Worm (Caenorhabditis elegans) whole organism, L3 larva: ENCODE results near the gene mig-21.

ENCODE experiments used
- R02D3.7 ChIP-seq: fragments of 150-350 bp; optimal IDR thresholded peaks from 2 replicates; lab custom pipeline; 2014; ENCODE audit warnings: missing biosample characterization, missing genetic modification characterization
- ZK546.5 ChIP-seq: sonication (generic microtip); optimal IDR thresholded peaks from 2 replicates; lab custom pipeline; 2017; ENCODE audit warnings: missing biosample characterization, missing genetic modification characterization
- aly-2 ChIP-seq: fragments of 150-350 bp; optimal IDR thresholded peaks from 2 replicates; lab custom pipeline; 2014; ENCODE audit warnings: missing biosample characterization, missing genetic modification characterization
- ceh-16 ChIP-seq: sonication (generic microtip); optimal IDR thresholded peaks from 2 replicates; lab custom pipeline; 2017; ENCODE audit warnings: missing biosample characterization, missing genetic modification characterization
- ceh-28 ChIP-seq: fragments of 150-350 bp; optimal IDR thresholded peaks from 2 replicates; lab custom pipeline; 2014; ENCODE audit warnings: missing biosample characterization, missing genetic modification reagents, missing genetic modification characterization
- ceh-82 ChIP-seq: fragments of 150-350 bp; optimal IDR thresholded peaks from 2 replicates; lab custom pipeline; 2014; ENCODE audit warnings: missing biosample characterization, missing genetic modification characterization
- ceh-9 ChIP-seq: sonication (generic microtip); optimal IDR thresholded peaks from 2 replicates; lab custom pipeline; 2018; ENCODE audit warnings: missing biosample characterization, missing genetic modification characterization
- egl-27 ChIP-seq: sonication (generic microtip); optimal IDR thresholded peaks from 4 replicates; lab custom pipeline; 2017; ENCODE audit warnings: missing biosample characterization, missing genetic modification reagents, missing genetic modification characterization
- egl-5 ChIP-seq: fragments of 150-350 bp; optimal IDR thresholded peaks from 2 replicates; lab custom pipeline; 2017; ENCODE audit warnings: missing biosample characterization, missing genetic modification reagents, missing genetic modification characterization, inconsistent platforms
- elt-1 ChIP-seq: fragments of 150-350 bp; optimal IDR thresholded peaks from 2 replicates; lab custom pipeline; 2014; ENCODE audit warnings: missing biosample characterization, missing genetic modification characterization
- elt-2 ChIP-seq: sonication (generic microtip); optimal IDR thresholded peaks from 2 replicates; lab custom pipeline; 2016; ENCODE audit warnings: missing genetic modification reagents, mild to moderate bottlenecking, missing genetic modification characterization, missing compliant biosample characterization
- elt-3 ChIP-seq, 3 experiments: fragments of 150-350 bp in 1 of 3; sonication (generic microtip) in 2 of 3; optimal IDR thresholded peaks; 2 replicates in 2 of 3; 4 replicates in 1 of 3; lab custom pipeline; 2014 to 2017; ENCODE audit warnings: missing biosample characterization in 3 of 3, missing genetic modification characterization in 3 of 3
- eor-1 ChIP-seq, 2 experiments: fragments of 150-350 bp; optimal IDR thresholded peaks; 2 replicates each; lab custom pipeline; 2014 to 2018; ENCODE audit warnings: missing biosample characterization in 2 of 2, missing genetic modification characterization in 2 of 2
- fkh-10 ChIP-seq: sonication (generic microtip); optimal IDR thresholded peaks from 2 replicates; lab custom pipeline; 2017; ENCODE audit warnings: missing biosample characterization, missing genetic modification reagents, missing genetic modification characterization
- fkh-2 ChIP-seq: fragments of 150-350 bp; optimal IDR thresholded peaks from 2 replicates; lab custom pipeline; 2014; ENCODE audit warnings: missing biosample characterization, missing genetic modification reagents, missing genetic modification characterization
- fos-1 ChIP-seq: fragments of 150-350 bp; optimal IDR thresholded peaks from 2 replicates; lab custom pipeline; 2014; ENCODE audit warnings: missing biosample characterization, missing genetic modification characterization
- jun-1 ChIP-seq: fragments of 150-350 bp; optimal IDR thresholded peaks from 2 replicates; lab custom pipeline; 2014; ENCODE audit warnings: missing biosample characterization, missing genetic modification reagents, missing genetic modification characterization
- lin-15B ChIP-seq: fragments of 150-350 bp; optimal IDR thresholded peaks from 2 replicates; lab custom pipeline; 2014; ENCODE audit warnings: missing biosample characterization, missing genetic modification characterization
- lin-39 ChIP-seq: fragments of 150-350 bp; optimal IDR thresholded peaks from 2 replicates; lab custom pipeline; 2018; ENCODE audit warnings: missing biosample characterization, missing genetic modification reagents, missing genetic modification characterization
- lsy-12 ChIP-seq: sonication (generic microtip); optimal IDR thresholded peaks from 2 replicates; lab custom pipeline; 2016; ENCODE audit warnings: mild to moderate bottlenecking, missing genetic modification characterization, missing compliant biosample characterization
- mdl-1 ChIP-seq: fragments of 150-350 bp; optimal IDR thresholded peaks from 2 replicates; lab custom pipeline; 2014; ENCODE audit warnings: missing biosample characterization, missing genetic modification characterization
- mml-1 ChIP-seq: fragments of 150-350 bp; sonication (generic microtip); optimal IDR thresholded peaks from 3 replicates; lab custom pipeline; 2014; ENCODE audit warnings: missing biosample characterization, missing genetic modification characterization
- nfya-1 ChIP-seq: sonication (generic microtip); optimal IDR thresholded peaks from 2 replicates; lab custom pipeline; 2017; ENCODE audit warnings: missing genetic modification characterization, mild to moderate bottlenecking, missing compliant biosample characterization, antibody characterized with exemption, moderate library complexity; ENCODE audit not compliant: insufficient read depth
- nhr-12 ChIP-seq: fragments of 150-350 bp; optimal IDR thresholded peaks from 2 replicates; lab custom pipeline; 2014; ENCODE audit warnings: missing biosample characterization, missing genetic modification characterization
- nhr-23 ChIP-seq: fragments of 150-350 bp; optimal IDR thresholded peaks from 2 replicates; lab custom pipeline; 2014; ENCODE audit warnings: missing biosample characterization, missing genetic modification reagents, missing genetic modification characterization
- nhr-237 ChIP-seq: fragments of 150-350 bp; optimal IDR thresholded peaks from 2 replicates; lab custom pipeline; 2014; ENCODE audit warnings: missing biosample characterization, missing genetic modification characterization
- nhr-25 ChIP-seq: sonication (generic microtip); optimal IDR thresholded peaks from 2 replicates; lab custom pipeline; 2017; ENCODE audit warnings: missing biosample characterization, missing genetic modification characterization
- nhr-28 ChIP-seq: fragments of 150-350 bp; optimal IDR thresholded peaks from 2 replicates; lab custom pipeline; 2014; ENCODE audit warnings: missing biosample characterization, missing genetic modification characterization
- nhr-43 ChIP-seq: sonication (generic microtip); optimal IDR thresholded peaks from 2 replicates; lab custom pipeline; 2016; ENCODE audit warnings: mild to moderate bottlenecking, missing genetic modification characterization, missing compliant biosample characterization; ENCODE audit not compliant: poor library complexity, severe bottlenecking
- nhr-67 ChIP-seq: fragments of 150-350 bp; optimal IDR thresholded peaks from 2 replicates; lab custom pipeline; 2014; ENCODE audit warnings: missing biosample characterization, missing genetic modification characterization
- nhr-76 ChIP-seq: fragments of 150-350 bp; sonication (generic microtip); optimal IDR thresholded peaks from 5 replicates; lab custom pipeline; 2014; ENCODE audit warnings: missing biosample characterization, missing genetic modification characterization
- pha-4 ChIP-seq: fragments of 150-350 bp; optimal IDR thresholded peaks from 2 replicates; lab custom pipeline; 2014; ENCODE audit warnings: missing biosample characterization, missing genetic modification reagents, missing genetic modification characterization
- sea-2 ChIP-seq: fragments of 150-350 bp; sonication (generic microtip); optimal IDR thresholded peaks from 4 replicates; lab custom pipeline; 2014; ENCODE audit warnings: missing biosample characterization, missing genetic modification reagents, missing genetic modification characterization
- skn-1 ChIP-seq: fragments of 150-350 bp; optimal IDR thresholded peaks from 2 replicates; lab custom pipeline; 2014; ENCODE audit warnings: missing biosample characterization, missing genetic modification characterization
- snpc-4 ChIP-seq: fragments of 150-350 bp; optimal IDR thresholded peaks from 2 replicates; lab custom pipeline; 2014; ENCODE audit warnings: missing biosample characterization, missing genetic modification characterization
- tbx-2 ChIP-seq: sonication (generic microtip); optimal IDR thresholded peaks from 2 replicates; lab custom pipeline; 2016; ENCODE audit warnings: mild to moderate bottlenecking, missing genetic modification characterization, missing compliant biosample characterization
- unc-39 ChIP-seq: sonication (generic microtip); optimal IDR thresholded peaks from 4 replicates; lab custom pipeline; 2017; ENCODE audit warnings: missing biosample characterization, missing genetic modification characterization
- zag-1 ChIP-seq: fragments of 150-350 bp; optimal IDR thresholded peaks from 2 replicates; lab custom pipeline; 2014; ENCODE audit warnings: missing biosample characterization, missing genetic modification characterization
- ztf-4 ChIP-seq: fragments of 150-350 bp; optimal IDR thresholded peaks from 2 replicates; lab custom pipeline; 2014; ENCODE audit warnings: missing biosample characterization, missing genetic modification characterization

The mig-21 gene

ce11 chrIII:5898631-5899030 is 20.5 kb upstream of the mig-21 start:
- TF ChIP-seq egl-27 (tag; lab: Kevin White, UChicago) (no peak), lsy-12 (tag; lab: Kevin White, UChicago) (no peak), egl-5 (tag; lab: Kevin White, UChicago) (no peak), R02D3.7 (tag; lab: Kevin White, UChicago) (no peak), aly-2 (tag; lab: Kevin White, UChicago) (no peak), fos-1 (no peak), zag-1 (tag; lab: Kevin White, UChicago) (no peak), nhr-76 (tag; lab: Kevin White, UChicago) (no peak), skn-1 (tag; lab: Kevin White, UChicago) (no peak), nhr-23 (no peak), eor-1 (tag; optimal IDR thresholded peaks at IDR 0.05; lab: Kevin White, UChicago) (no peak), ceh-28 (tag; lab: Kevin White, UChicago) (no peak), pha-4 (tag; lab: Kevin White, UChicago) (no peak), nhr-237 (tag; lab: Kevin White, UChicago) (no peak), ZK546.5 (tag; lab: Kevin White, UChicago) (no peak), nhr-67 (tag; lab: Kevin White, UChicago) (no peak), ceh-9 (no peak), nhr-12 (no peak)

- peak; percentile 1 for TF ChIP-seq nfya-1 (tag; lab: Kevin White, UChicago)
- no peak for TF ChIP-seq pha-4 (tag; lab: Kevin White, UChicago)
Measured at ce11 chrIII:5897468-5897867, 19.3 kb upstream of the mig-21 start.

- TF ChIP-seq elt-1 (tag; lab: Kevin White, UChicago) (no peak), sea-2 (GFP tag; lab: Kevin White, UChicago) (no peak)
Measured at ce11 chrIII:5895913-5896312, 17.7 kb upstream of the mig-21 start, which contains the start of gene pxl-1. Gene pxl-1, minus strand, starts transcription at chrIII:5896013.

- TF ChIP-seq fkh-10 (GFP tag; lab: Kevin White, UChicago) (no peak), pha-4 (tag; lab: Kevin White, UChicago) (peak; percentile 59)
Measured at ce11 chrIII:5892909-5893308, 14.7 kb upstream of the mig-21 start.

DNA sequence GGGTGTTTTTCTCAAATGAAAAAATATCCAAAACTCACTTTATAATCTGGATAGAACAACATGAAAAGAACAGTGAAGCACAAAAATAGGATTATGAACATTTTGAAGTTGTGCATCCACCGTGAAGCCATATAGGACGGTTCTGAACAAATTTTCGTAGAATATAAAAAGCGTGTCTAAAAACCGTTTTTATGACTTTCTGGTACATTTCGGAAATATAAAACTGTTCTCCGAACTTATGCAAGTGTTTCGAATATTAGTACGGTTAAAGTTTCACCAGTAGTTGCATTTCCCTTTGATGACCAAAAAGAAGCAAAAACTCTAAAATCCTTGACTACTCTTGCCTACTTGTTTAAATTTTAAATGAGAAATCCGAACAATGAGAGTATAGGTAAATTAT is 10.5 kb upstream of the mig-21 start, which contains the start of gene C28H8.8:
Gene C28H8.8 (minus strand): TSS at position 101 of the 400 bp plus-strand sequence.
- TF ChIP-seq nhr-23 (no peak), mml-1 (tag; lab: Kevin White, UChicago) (no peak), eor-1 (tag; optimal IDR thresholded peaks at IDR 0.05; lab: Kevin White, UChicago) (no peak), aly-2 (tag; lab: Kevin White, UChicago) (no peak), nhr-25 (tag; lab: Kevin White, UChicago) (no peak), snpc-4 (tag; lab: Kevin White, UChicago) (no peak), lin-15B (no peak), egl-27 (tag; lab: Kevin White, UChicago) (no peak), unc-39 (tag; lab: Kevin White, UChicago) (no peak), ztf-4 (tag; lab: Kevin White, UChicago) (no peak), fos-1 (no peak), sea-2 (GFP tag; lab: Kevin White, UChicago) (no peak)

- TF ChIP-seq lin-39 (tag; lab: Kevin White, UChicago) (no peak), zag-1 (tag; lab: Kevin White, UChicago) (no peak), ceh-82 (tag; lab: Kevin White, UChicago) (no peak), eor-1 (tag; optimal IDR thresholded peaks at IDR 0.05; lab: Kevin White, UChicago) (no peak), ceh-16 (no peak), egl-5 (tag; lab: Kevin White, UChicago) (no peak), fkh-2 (no peak), elt-2 (tag; lab: Kevin White, UChicago) (no peak), nhr-43 (tag; lab: Kevin White, UChicago) (no peak), nhr-237 (tag; lab: Kevin White, UChicago) (no peak), mdl-1 (tag; lab: Kevin White, UChicago) (no peak), egl-27 (tag; lab: Kevin White, UChicago) (no peak), nhr-12 (no peak), jun-1 (tag; lab: Kevin White, UChicago) (no peak), ceh-28 (tag; lab: Kevin White, UChicago) (no peak), tbx-2 (tag; lab: Kevin White, UChicago) (no peak), elt-3 (tag; optimal IDR thresholded peaks at IDR 0.05; lab: Kevin White, UChicago) (no peak), nhr-28 (tag; lab: Kevin White, UChicago) (no peak), nhr-67 (tag; lab: Kevin White, UChicago) (no peak)
Measured at ce11 chrIII:5886893-5887292, 8.7 kb upstream of the mig-21 start, which contains the start of gene C28H8.7. Gene C28H8.7, minus strand, starts transcription at chrIII:5886993.
